Worm (Caenorhabditis elegans): ENCODE results near the gene R04A9.3.

DNA sequence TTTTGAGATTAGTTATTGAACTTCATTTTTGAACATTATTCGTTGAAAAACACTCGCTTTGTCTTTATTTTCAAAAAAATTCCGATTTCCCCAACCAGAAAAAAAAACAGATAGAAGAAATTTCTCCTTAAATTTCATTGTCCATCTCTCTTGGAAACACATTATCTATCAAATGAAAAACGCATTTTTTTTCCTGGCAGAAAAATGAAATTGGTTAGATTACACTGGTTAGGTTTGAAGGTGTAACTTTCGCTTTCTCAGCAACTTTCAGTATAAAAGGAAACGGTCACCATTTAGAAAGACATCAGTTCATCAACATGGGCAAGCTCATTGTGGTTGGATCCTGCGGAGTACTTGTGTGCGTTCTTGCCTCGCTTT is 41.0 kb upstream of the R04A9.3 start, which contains the start of gene col-19:
- TF ChIP-seq dpl-1 (GFP tag; optimal IDR thresholded peaks at IDR 0.05) = no peak
- TF ChIP-seq Y5F2A.4 (GFP tag; optimal IDR thresholded peaks at IDR 0.05) = no peak
- no peak for TF ChIP-seq lin-38 (GFP tag; IDR thresholded peaks at IDR 0.05)
- no peak for TF ChIP-seq zag-1 (tag; optimal IDR thresholded peaks at IDR 0.05)
- TF ChIP-seq daf-16 (GFP tag; optimal IDR thresholded peaks at IDR 0.05) = no peak
- TF ChIP-seq daf-16 (tag; optimal IDR thresholded peaks at IDR 0.05) = no peak
- no peak for TF ChIP-seq ama-1 (optimal IDR thresholded peaks at IDR 0.05)

Data from whole organism, L4 larva.